Fruit fly (Drosophila melanogaster) whole organism, pupa: ENCODE results near the gene CG9004.

Source experiments
- CG10348 ChIP-seq: fragments of 200-800 bp; sonication (Bioruptor generic); IDR thresholded peaks from 2 replicates; pipeline ENCODE4 v1.3.6; 2022; ENCODE audit warnings: missing biosample characterization, missing genetic modification characterization
- CG14655 ChIP-seq: fragments of 200-800 bp; sonication (Bioruptor generic); optimal IDR thresholded peaks from 3 replicates; lab custom pipeline; 2017; ENCODE audit warnings: mild to moderate bottlenecking, missing biosample characterization, missing genetic modification reagents, missing genetic modification characterization
- CG17806 ChIP-seq: fragments of 200-800 bp; sonication (Bioruptor generic); optimal IDR thresholded peaks from 2 replicates; lab custom pipeline; 2018; ENCODE audit warnings: missing biosample characterization, mild to moderate bottlenecking, missing genetic modification characterization, moderate library complexity
- CG34367 ChIP-seq: fragments of 200-800 bp; sonication (Bioruptor generic); optimal IDR thresholded peaks from 2 replicates; lab custom pipeline; 2018; ENCODE audit warnings: missing biosample characterization, mild to moderate bottlenecking, missing genetic modification characterization
- CG4496 ChIP-seq: fragments of 200-800 bp; sonication (Bioruptor generic); IDR thresholded peaks from 3 replicates; pipeline ENCODE4 v1.3.6; 2022; ENCODE audit warnings: missing biosample characterization, missing genetic modification characterization
- CG8301 ChIP-seq: fragments of 200-800 bp; sonication (Bioruptor generic); optimal IDR thresholded peaks from 2 replicates; lab custom pipeline; 2018; ENCODE audit warnings: missing biosample characterization, mild to moderate bottlenecking, missing genetic modification characterization
- EcR ChIP-seq: fragments of 200-800 bp; sonication (Bioruptor generic); optimal IDR thresholded peaks from 3 replicates; lab custom pipeline; 2019; ENCODE audit warnings: missing biosample characterization, missing genetic modification characterization, mild to moderate bottlenecking, moderate library complexity, missing genetic modification reagents
- Ets98B ChIP-seq: fragments of 200-800 bp; sonication (Bioruptor generic); IDR thresholded peaks from 2 replicates; pipeline ENCODE4 v1.3.6; 2022; ENCODE audit warnings: missing biosample characterization, missing genetic modification characterization
- Pif1A ChIP-seq: fragments of 200-800 bp; sonication (Bioruptor generic); optimal IDR thresholded peaks from 3 replicates; lab custom pipeline; 2016; ENCODE audit warnings: missing biosample characterization, missing genetic modification characterization
- Snoo ChIP-seq: fragments of 200-800 bp; sonication (Bioruptor generic); optimal IDR thresholded peaks from 3 replicates; lab custom pipeline; 2017; ENCODE audit warnings: missing biosample characterization, mild to moderate bottlenecking, missing genetic modification characterization, inconsistent platforms
- gl ChIP-seq: fragments of 200-800 bp; sonication (Bioruptor generic); optimal IDR thresholded peaks from 2 replicates; lab custom pipeline; 2018; ENCODE audit warnings: missing biosample characterization, mild to moderate bottlenecking, missing genetic modification characterization
- rn ChIP-seq: fragments of 200-800 bp; sonication (Bioruptor generic); IDR thresholded peaks from 2 replicates; pipeline ENCODE4 v1.3.6; 2022; ENCODE audit warnings: missing biosample characterization, missing genetic modification characterization

DNA sequence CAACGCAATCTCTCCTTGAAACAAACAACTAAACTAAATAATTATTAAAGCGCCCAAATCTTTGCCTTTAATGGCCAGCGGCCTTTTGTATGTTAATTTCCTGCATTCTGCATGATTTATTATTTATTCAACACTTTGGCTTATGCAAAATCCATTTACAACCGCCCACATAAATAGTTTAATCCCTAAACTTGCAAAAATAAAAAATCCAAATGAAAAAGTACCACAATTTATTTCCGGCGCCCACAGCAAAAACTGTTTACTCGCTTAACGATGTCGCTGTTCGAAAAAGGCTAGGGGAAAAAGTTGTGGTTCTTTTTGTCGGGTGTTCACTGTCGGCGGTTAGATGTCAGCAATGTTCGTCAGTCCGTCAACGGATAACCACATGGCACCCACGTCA is 50.6 kb downstream of the CG9004 start:
- TF ChIP-seq CG14655 (GFP tag; lab: Kevin White, UChicago) (no peak), CG10348 (GFP tag; lab: Robert Waterston, UW) (no peak), Pif1A (GFP tag; lab: Kevin White, UChicago) (no peak), CG4496 (GFP tag; lab: Robert Waterston, UW) (peak; percentile 17; the same call in 1 of the 3 replicates), CG34367 (tag; lab: Kevin White, UChicago) (no peak), gl (tag; lab: Kevin White, UChicago) (no peak), EcR (GFP tag; lab: Kevin White, UChicago) (no peak), CG8301 (tag; lab: Kevin White, UChicago) (no peak), Ets98B (GFP tag; lab: Robert Waterston, UW) (no peak), CG17806 (tag; lab: Kevin White, UChicago) (no peak), rn (GFP tag; lab: Robert Waterston, UW) (no peak), Snoo (tag; lab: Kevin White, UChicago) (no peak)
